Worm (Caenorhabditis elegans) whole organism, late embryonic: ENCODE results near the gene somi-1.
A peak's percentile ranks its signal among the peaks of the same experiment; 100 is the strongest.

Experiments
- C08G9.2 ChIP-seq: sonication (generic microtip); optimal IDR thresholded peaks from 2 replicates; lab custom pipeline; 2016; ENCODE audit warnings: mild to moderate bottlenecking, missing genetic modification characterization, moderate library complexity, missing compliant biosample characterization
- F13H6.1 ChIP-seq: sonication (generic microtip); optimal IDR thresholded peaks from 2 replicates; lab custom pipeline; 2016; ENCODE audit warnings: missing genetic modification characterization, missing compliant biosample characterization
- Y22D7AL.16 ChIP-seq: sonication (generic microtip); optimal IDR thresholded peaks from 2 replicates; lab custom pipeline; 2016; ENCODE audit warnings: missing genetic modification characterization, missing compliant biosample characterization
- ceh-14 ChIP-seq: sonication (generic microtip); optimal IDR thresholded peaks from 2 replicates; lab custom pipeline; 2016; ENCODE audit warnings: missing genotype, missing genetic modification characterization, missing compliant biosample characterization
- ceh-18 ChIP-seq: sonication (generic microtip); optimal IDR thresholded peaks from 2 replicates; lab custom pipeline; 2016; ENCODE audit warnings: missing genetic modification characterization, missing compliant biosample characterization
- ceh-19 ChIP-seq: fragments of 200-800 bp; sonication (Bioruptor generic); optimal IDR thresholded peaks from 2 replicates; lab custom pipeline; 2018; ENCODE audit warnings: mild to moderate bottlenecking, missing genetic modification characterization, missing compliant biosample characterization
- ceh-2 ChIP-seq: sonication (generic microtip); optimal IDR thresholded peaks from 2 replicates; lab custom pipeline; 2016; ENCODE audit warnings: missing genotype, missing genetic modification characterization, missing compliant biosample characterization
- ceh-22 ChIP-seq: sonication (generic microtip); optimal IDR thresholded peaks from 2 replicates; lab custom pipeline; 2017; ENCODE audit warnings: missing biosample characterization, missing genetic modification characterization
- ceh-31 ChIP-seq: sonication (generic microtip); optimal IDR thresholded peaks from 2 replicates; lab custom pipeline; 2016; ENCODE audit warnings: missing genetic modification characterization, missing compliant biosample characterization
- ceh-34 ChIP-seq: sonication (generic microtip); optimal IDR thresholded peaks from 2 replicates; lab custom pipeline; 2016; ENCODE audit warnings: mild to moderate bottlenecking, missing genetic modification characterization, missing compliant biosample characterization
- ceh-48 ChIP-seq: sonication (generic microtip); optimal IDR thresholded peaks from 2 replicates; lab custom pipeline; 2016; ENCODE audit warnings: missing genetic modification characterization, inconsistent platforms, missing compliant biosample characterization
- ceh-9 ChIP-seq: sonication (generic microtip); optimal IDR thresholded peaks from 2 replicates; lab custom pipeline; 2016; ENCODE audit warnings: mild to moderate bottlenecking, missing genetic modification characterization, inconsistent platforms, missing compliant biosample characterization
- che-1 ChIP-seq: sonication (generic microtip); optimal IDR thresholded peaks from 2 replicates; lab custom pipeline; 2016; ENCODE audit warnings: mild to moderate bottlenecking, missing genetic modification characterization, missing compliant biosample characterization
- dmd-4 ChIP-seq: sonication (generic microtip); optimal IDR thresholded peaks from 2 replicates; lab custom pipeline; 2016; ENCODE audit warnings: borderline replicate concordance, missing genetic modification characterization, missing compliant biosample characterization
- ets-4 ChIP-seq: sonication (generic microtip); optimal IDR thresholded peaks from 2 replicates; lab custom pipeline; 2016; ENCODE audit warnings: missing genetic modification characterization, missing compliant biosample characterization
- fkh-10 ChIP-seq: fragments of 150-350 bp; optimal IDR thresholded peaks from 2 replicates; lab custom pipeline; 2014; ENCODE audit warnings: missing biosample characterization, missing genetic modification reagents, missing genetic modification characterization
- fkh-6 ChIP-seq: sonication (generic microtip); optimal IDR thresholded peaks from 2 replicates; lab custom pipeline; 2016; ENCODE audit warnings: missing genetic modification characterization, missing compliant biosample characterization
- hlh-13 ChIP-seq: fragments of 200-800 bp; sonication (Bioruptor generic); optimal IDR thresholded peaks from 2 replicates; lab custom pipeline; 2018; ENCODE audit warnings: mild to moderate bottlenecking, missing genetic modification characterization, missing compliant biosample characterization
- hlh-30 ChIP-seq: sonication (generic microtip); optimal IDR thresholded peaks from 2 replicates; lab custom pipeline; 2017; ENCODE audit warnings: antibody characterized with exemption, missing genetic modification characterization, missing compliant biosample characterization; ENCODE audit not compliant: insufficient read depth
- hlh-6 ChIP-seq: sonication (generic microtip); optimal IDR thresholded peaks from 2 replicates; lab custom pipeline; 2016; ENCODE audit warnings: missing genotype, missing genetic modification characterization, missing compliant biosample characterization
- hlh-8 ChIP-seq: sonication (generic microtip); optimal IDR thresholded peaks from 2 replicates; lab custom pipeline; 2016; ENCODE audit warnings: missing genotype, missing genetic modification characterization, missing compliant biosample characterization
- madf-2 ChIP-seq: sonication (generic microtip); optimal IDR thresholded peaks from 2 replicates; lab custom pipeline; 2017; ENCODE audit warnings: missing genetic modification characterization, missing compliant biosample characterization
- mec-3 ChIP-seq: sonication (generic microtip); optimal IDR thresholded peaks from 2 replicates; lab custom pipeline; 2016; ENCODE audit warnings: borderline replicate concordance, missing genetic modification characterization, missing compliant biosample characterization
- nfya-1 ChIP-seq: sonication (generic microtip); optimal IDR thresholded peaks from 2 replicates; lab custom pipeline; 2017; ENCODE audit warnings: missing genetic modification characterization, mild to moderate bottlenecking, missing compliant biosample characterization, antibody characterized with exemption, moderate library complexity
- nhr-232 ChIP-seq: sonication (generic microtip); optimal IDR thresholded peaks from 2 replicates; lab custom pipeline; 2016; ENCODE audit warnings: missing genetic modification characterization, missing compliant biosample characterization
- pat-9 ChIP-seq: fragments of 200-800 bp; sonication (Bioruptor generic); optimal IDR thresholded peaks from 2 replicates; lab custom pipeline; 2018; ENCODE audit warnings: mild to moderate bottlenecking, missing genetic modification characterization, moderate library complexity, missing compliant biosample characterization
- pax-1 ChIP-seq: fragments of 150-350 bp; optimal IDR thresholded peaks from 2 replicates; lab custom pipeline; 2014; ENCODE audit warnings: missing biosample characterization, missing genetic modification characterization
- pha-4 ChIP-seq: fragments of 150-350 bp; optimal IDR thresholded peaks from 2 replicates; lab custom pipeline; 2018; ENCODE audit warnings: missing biosample characterization, missing genetic modification reagents, missing genetic modification characterization
- ref-2 ChIP-seq: sonication (generic microtip); optimal IDR thresholded peaks from 2 replicates; lab custom pipeline; 2016; ENCODE audit warnings: missing genetic modification characterization, missing compliant biosample characterization
- rnt-1 ChIP-seq: sonication (generic microtip); optimal IDR thresholded peaks from 2 replicates; lab custom pipeline; 2016; ENCODE audit warnings: missing genetic modification characterization, missing compliant biosample characterization
- sdc-2 ChIP-seq: sonication (generic microtip); optimal IDR thresholded peaks from 2 replicates; lab custom pipeline; 2016; ENCODE audit warnings: missing genotype, missing genetic modification characterization, missing compliant biosample characterization
- sox-4 ChIP-seq: sonication (generic microtip); optimal IDR thresholded peaks from 2 replicates; lab custom pipeline; 2017; ENCODE audit warnings: mild to moderate bottlenecking, missing genetic modification characterization, inconsistent platforms, missing compliant biosample characterization
- syd-9 ChIP-seq: sonication (generic microtip); optimal IDR thresholded peaks from 2 replicates; lab custom pipeline; 2016; ENCODE audit warnings: mild to moderate bottlenecking, missing genetic modification characterization, moderate library complexity, missing compliant biosample characterization
- tbx-2 ChIP-seq: sonication (generic microtip); optimal IDR thresholded peaks from 2 replicates; lab custom pipeline; 2016; ENCODE audit warnings: missing genetic modification characterization, missing compliant biosample characterization
- tbx-7 ChIP-seq: sonication (generic microtip); optimal IDR thresholded peaks from 2 replicates; lab custom pipeline; 2016; ENCODE audit warnings: missing genotype, missing genetic modification characterization, missing compliant biosample characterization
- ttx-3 ChIP-seq: sonication (generic microtip); optimal IDR thresholded peaks from 2 replicates; lab custom pipeline; 2016; ENCODE audit warnings: missing genetic modification reagents, missing genetic modification characterization, missing compliant biosample characterization
- unc-42 ChIP-seq: sonication (generic microtip); optimal IDR thresholded peaks from 2 replicates; lab custom pipeline; 2016; ENCODE audit warnings: missing genotype, missing genetic modification characterization, missing compliant biosample characterization
- unc-55 ChIP-seq: sonication (generic microtip); optimal IDR thresholded peaks from 2 replicates; lab custom pipeline; 2017; ENCODE audit warnings: missing biosample characterization, missing genetic modification reagents, missing genetic modification characterization
- unc-86 ChIP-seq: sonication (generic microtip); optimal IDR thresholded peaks from 2 replicates; lab custom pipeline; 2016; ENCODE audit warnings: missing genetic modification characterization, missing compliant biosample characterization
- zip-5 ChIP-seq: sonication (generic microtip); optimal IDR thresholded peaks from 2 replicates; lab custom pipeline; 2016; ENCODE audit warnings: missing genetic modification characterization, missing compliant biosample characterization
- ztf-16 ChIP-seq: sonication (generic microtip); optimal IDR thresholded peaks from 2 replicates; lab custom pipeline; 2017; ENCODE audit warnings: missing genetic modification characterization, missing compliant biosample characterization

somi-1 gene

ce11 chrV:13394968-13395367 is 3.8 kb upstream of the somi-1 start:
- TF ChIP-seq ceh-22 (tag; lab: Kevin White, UChicago) (no peak), unc-42 (peak; percentile 18), unc-55 (peak; percentile 76)
- TF ChIP-seq, all 69 proteins: peak for 2

- TF ChIP-seq tbx-7 (tag; lab: Kevin White, UChicago) (no peak), tbx-2 (tag; lab: Kevin White, UChicago) (peak; percentile 60), ceh-18 (tag; lab: Kevin White, UChicago) (peak; percentile 91), rnt-1 (tag; lab: Kevin White, UChicago) (peak; percentile 95), che-1 (tag; lab: Kevin White, UChicago) (peak; percentile 12), pha-4 (tag; lab: Kevin White, UChicago) (no peak), hlh-8 (tag; lab: Kevin White, UChicago) (no peak), ttx-3 (tag; lab: Kevin White, UChicago) (no peak), ceh-31 (tag; lab: Kevin White, UChicago) (peak; percentile 37), fkh-10 (no peak), madf-2 (tag; lab: Kevin White, UChicago) (peak; percentile 24), ets-4 (no peak), hlh-13 (peak; percentile 10), unc-42 (peak; percentile 19), ceh-19 (GFP tag; lab: Kevin White, UChicago) (peak; percentile 40), mec-3 (tag; lab: Kevin White, UChicago) (peak; percentile 46), syd-9 (peak; percentile 79), ceh-9 (tag; lab: Kevin White, UChicago) (no peak), ceh-48 (peak; percentile 5), fkh-6 (peak; percentile 17), sox-4 (tag; lab: Kevin White, UChicago) (peak; percentile 51), unc-55 (peak; percentile 30), ceh-34 (tag; lab: Kevin White, UChicago) (peak; percentile 81), ref-2 (peak; percentile 25), dmd-4 (tag; lab: Kevin White, UChicago) (no peak), F13H6.1 (tag; lab: Kevin White, UChicago) (peak; percentile 62), ceh-2 (tag; lab: Kevin White, UChicago) (peak; percentile 11), pat-9 (tag; lab: Kevin White, UChicago) (peak; percentile 75), sdc-2 (tag; lab: Kevin White, UChicago) (peak; percentile 50), Y22D7AL.16 (peak; percentile 19)
Measured at ce11 chrV:13393333-13393803, 2.2 kb upstream of the somi-1 start.

DNA sequence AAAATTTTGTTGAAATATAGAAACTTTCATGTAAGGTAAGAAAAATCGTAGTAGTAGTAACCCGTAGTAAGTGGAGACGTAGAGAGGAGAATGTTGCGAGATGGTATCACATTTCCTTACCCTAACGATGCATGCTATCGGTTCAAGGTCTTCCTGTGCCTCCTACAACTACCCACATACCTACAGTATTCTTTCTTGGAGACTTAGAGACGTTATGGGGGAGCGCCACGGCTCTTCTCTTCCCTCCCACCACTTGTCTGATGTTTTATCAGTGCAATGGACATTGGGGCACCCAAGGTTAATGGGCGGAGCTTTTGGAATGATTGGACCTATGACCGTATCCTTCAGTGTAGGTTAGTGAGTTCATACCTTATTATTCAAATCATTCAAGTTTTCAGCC is 259 bp downstream of the somi-1 start:
- TF ChIP-seq hlh-8 (tag; lab: Kevin White, UChicago), result no peak
- peak; percentile 22 for TF ChIP-seq nfya-1
- TF ChIP-seq, all 69 proteins: peak for 1

- TF ChIP-seq nhr-232 (tag; lab: Kevin White, UChicago), result no peak
- TF ChIP-seq unc-86 (tag; lab: Kevin White, UChicago), result no peak
- TF ChIP-seq unc-42, result no peak
- TF ChIP-seq C08G9.2 (tag; lab: Kevin White, UChicago), result no peak
- TF ChIP-seq ceh-14 (tag; lab: Kevin White, UChicago), result no peak
- TF ChIP-seq ceh-31 (tag; lab: Kevin White, UChicago), result no peak
- no peak for TF ChIP-seq ztf-16
- TF ChIP-seq hlh-6 (tag; lab: Kevin White, UChicago), result no peak
- TF ChIP-seq dmd-4 (tag; lab: Kevin White, UChicago), result no peak
- TF ChIP-seq hlh-30 (tag; lab: Kevin White, UChicago), result no peak
- TF ChIP-seq pax-1, result no peak
- TF ChIP-seq ceh-34 (tag; lab: Kevin White, UChicago), result no peak
- no peak for TF ChIP-seq zip-5 (tag; lab: Kevin White, UChicago)
- TF ChIP-seq madf-2 (tag; lab: Kevin White, UChicago), result no peak
Measured at ce11 chrV:13389454-13389853, 1.7 kb downstream of the somi-1 start.
